Fruit fly (Drosophila melanogaster) S2 (cell line): ENCODE measurements around the gene CG13856.
A peak's percentile ranks its signal among the peaks of the same experiment; 100 is the strongest.

Experiments
- CG8478 ChIP-seq: fragments of >200 bp; optimal IDR thresholded peaks from 2 replicates; lab custom pipeline; 2018
- CTCF ChIP-seq, 2 experiments: fragments of >200 bp; optimal IDR thresholded peaks; 2 replicates each; lab custom pipeline; 2018

CG13856 gene

dm6 chr3R:22402355-22402754, at the start of gene CG13856:
Gene CG13856, plus strand, starts transcription at chr3R:22402655.
- TF ChIP-seq CTCF (optimal IDR thresholded peaks at IDR 0.05; lab: Kevin White, UChicago), result no peak
- TF ChIP-seq CG8478, result no peak

dm6 chr3R:22356464-22357410, 45.7 kb upstream of the CG13856 start, which contains the start of gene Sar1:
Gene Sar1, plus strand, starts transcription at chr3R:22356685.
- TF ChIP-seq CTCF (optimal IDR thresholded peaks at IDR 0.05; lab: Kevin White, UChicago) (peak; percentile 72 to 77), CG8478 (no peak)

DNA sequence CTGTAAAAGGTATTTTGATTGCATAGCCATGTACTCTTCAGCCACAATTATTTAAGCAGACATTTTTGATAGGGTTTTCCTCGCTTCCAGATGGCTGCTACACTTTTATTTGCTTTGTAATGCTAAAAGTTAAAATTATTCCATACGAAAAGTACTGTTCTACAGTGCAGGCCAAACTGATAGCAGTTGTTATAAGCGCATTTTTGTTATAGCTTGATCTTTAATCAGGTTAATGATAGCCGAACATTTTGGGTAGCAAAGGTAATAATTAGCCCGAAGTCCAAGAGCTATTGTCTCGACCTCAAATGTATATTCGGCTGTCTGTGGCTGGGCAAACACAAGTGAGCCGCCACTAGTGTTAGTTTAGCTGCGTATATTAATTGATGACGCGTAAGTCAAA, 44.5 kb upstream of the CG13856 start:
- no peak for TF ChIP-seq CTCF (optimal IDR thresholded peaks at IDR 0.05; lab: Kevin White, UChicago)

DNA sequence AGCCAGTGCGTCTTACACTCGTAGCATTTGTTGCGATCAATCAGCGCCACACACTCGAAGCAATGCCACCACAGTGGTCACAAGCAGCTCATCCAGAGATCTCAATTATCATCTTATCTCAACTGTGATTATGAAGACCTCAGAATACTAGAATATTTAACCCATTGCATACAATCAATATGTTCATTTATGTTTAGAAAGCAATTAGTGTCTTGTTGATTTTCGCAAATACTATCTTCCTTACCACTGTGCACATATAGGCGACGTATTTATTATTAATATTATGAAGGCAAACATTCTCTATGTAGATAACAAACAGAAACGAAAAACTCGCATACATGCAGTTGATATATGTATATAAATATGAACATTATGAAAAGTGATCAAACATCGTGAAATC, 43.6 kb upstream of the CG13856 start:
- TF ChIP-seq CG8478, result no peak
- TF ChIP-seq CTCF (optimal IDR thresholded peaks at IDR 0.05; lab: Kevin White, UChicago), result no peak

DNA sequence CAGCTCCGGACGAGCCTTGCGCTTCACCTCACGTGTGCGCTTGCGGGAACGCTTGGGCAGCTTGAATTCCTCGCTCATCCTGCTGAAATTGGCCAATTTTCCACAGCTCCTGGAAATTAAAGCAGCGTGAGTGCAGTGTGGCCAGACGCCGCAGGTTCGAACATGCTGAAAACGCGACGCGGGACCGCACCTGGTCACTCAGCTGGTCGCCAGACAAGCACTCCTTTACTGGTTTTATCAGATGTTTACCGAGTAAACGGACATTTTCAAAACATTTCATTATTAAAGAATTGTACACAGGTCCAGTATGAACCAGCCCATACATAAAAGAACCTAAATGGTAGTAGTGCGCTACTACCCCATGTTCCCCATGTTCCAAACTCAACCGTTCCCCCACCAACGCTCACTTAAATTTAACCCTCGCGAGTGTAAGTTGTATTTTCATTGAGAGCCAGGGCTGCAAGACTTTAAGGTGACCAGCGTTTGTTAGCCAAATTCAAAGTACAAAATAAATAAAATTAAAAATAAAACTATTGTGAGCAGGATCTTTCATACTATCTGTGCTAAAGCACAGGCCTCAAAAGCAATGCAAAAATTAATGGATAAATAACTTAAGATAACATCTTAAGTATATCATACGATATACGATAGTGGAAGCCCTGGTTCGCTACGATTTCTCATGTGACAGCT, 40.1 kb upstream of the CG13856 start, which contains the start of the genes JMJD6, CG7071 and Muted:
JMJD6 (minus strand) TSS at position 154 of the 690 bp plus-strand sequence.
CG7071 (plus strand) TSS at position 403 of the 690 bp plus-strand sequence.
Muted (plus strand) TSS at position 403 of the 690 bp plus-strand sequence.
- TF ChIP-seq CG8478 (no peak), CTCF (optimal IDR thresholded peaks at IDR 0.05; lab: Kevin White, UChicago) (peak in 1 of 2 experiments; percentile 32)

dm6 chr3R:22365660-22366195, 36.7 kb upstream of the CG13856 start, which contains the start of gene CG5382:
Gene CG5382, minus strand, starts transcription at chr3R:22365983.
- TF ChIP-seq CG8478 (no peak), CTCF (optimal IDR thresholded peaks at IDR 0.05; lab: Kevin White, UChicago) (no peak)

- TF ChIP-seq CG8478 (no peak), CTCF (optimal IDR thresholded peaks at IDR 0.05; lab: Kevin White, UChicago) (no peak)
Observed at dm6 chr3R:22367126-22368076, 35.1 kb upstream of the CG13856 start, which contains the start of the genes Polr3F and PyK. Gene Polr3F, minus strand, starts transcription at chr3R:22367373. Gene PyK, plus strand, starts transcription at chr3R:22367536.

dm6 chr3R:22368077-22368776, 34.2 kb upstream of the CG13856 start:
- TF ChIP-seq CTCF (optimal IDR thresholded peaks at IDR 0.05; lab: Kevin White, UChicago) (no peak), CG8478 (no peak)

- TF ChIP-seq CTCF (optimal IDR thresholded peaks at IDR 0.05; lab: Kevin White, UChicago) (no peak), CG8478 (no peak)
Observed at dm6 chr3R:22368777-22369214, 33.7 kb upstream of the CG13856 start.

DNA sequence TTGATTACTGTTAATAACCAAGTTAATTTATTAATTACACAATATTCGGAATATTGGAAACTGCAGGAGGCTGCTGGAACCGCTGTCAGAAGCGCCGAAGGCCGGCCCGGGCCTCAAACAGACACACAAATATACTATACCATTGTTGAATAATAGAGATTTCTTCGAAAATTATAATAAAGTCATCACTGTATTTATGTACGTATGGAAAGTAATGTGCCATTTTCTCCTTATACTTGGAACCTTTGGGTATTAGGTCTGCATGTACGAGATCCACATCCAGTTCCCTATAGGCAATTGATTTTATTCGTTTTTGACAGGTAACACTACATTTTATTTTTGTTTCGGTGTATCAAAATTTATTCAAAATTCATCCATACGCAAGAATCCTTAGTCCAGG, 29.9 kb upstream of the CG13856 start, which contains the start of gene CG7069:
CG7069 (plus strand) TSS at position 301 of the 400 bp plus-strand sequence.
- TF ChIP-seq CG8478, result no peak

DNA sequence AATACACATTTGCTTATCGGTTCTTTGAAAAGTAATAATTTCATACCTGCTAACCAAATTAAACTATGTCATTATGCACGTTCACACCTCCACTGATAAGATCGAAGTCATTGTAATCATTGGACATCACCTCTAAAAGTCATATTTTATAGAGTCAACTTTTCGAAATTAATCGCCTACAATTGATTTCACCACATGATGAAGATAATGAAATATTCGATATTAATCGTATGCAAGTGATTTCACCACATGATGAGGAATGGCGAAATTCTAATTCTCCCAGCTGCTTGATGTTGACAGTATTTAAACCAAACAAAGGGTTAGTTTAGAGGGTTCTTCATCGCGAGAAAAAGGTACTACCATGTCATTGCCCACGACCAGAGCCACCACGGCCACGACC, 26.8 kb upstream of the CG13856 start, which contains the start of gene CG18596:
CG18596 (plus strand) TSS at position 250 of the 400 bp plus-strand sequence.
- TF ChIP-seq CTCF (optimal IDR thresholded peaks at IDR 0.05; lab: Kevin White, UChicago) (no peak), CG8478 (no peak)

DNA sequence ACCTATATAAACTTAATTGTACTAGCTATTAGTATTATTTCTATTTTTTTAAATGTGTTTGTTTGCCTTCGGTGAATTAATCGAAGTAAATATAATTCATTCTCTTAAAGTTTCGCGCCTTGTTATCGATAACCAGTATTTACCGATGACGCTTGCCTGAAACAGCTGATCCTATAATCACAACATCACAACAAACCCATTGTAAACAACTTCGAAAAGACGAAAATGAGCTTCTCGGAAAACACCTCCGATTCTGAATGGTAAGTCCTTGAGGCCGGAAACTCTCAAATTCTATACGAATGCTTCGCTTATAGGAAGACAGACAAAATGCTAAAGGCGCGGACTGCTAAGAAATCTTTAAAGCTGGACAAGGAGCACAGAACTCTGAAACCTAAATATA, 22.5 kb upstream of the CG13856 start, which contains the start of gene CG34149:
CG34149 (plus strand) TSS at position 187 of the 400 bp plus-strand sequence.
- TF ChIP-seq CG8478 (no peak), CTCF (optimal IDR thresholded peaks at IDR 0.05; lab: Kevin White, UChicago) (no peak)

DNA sequence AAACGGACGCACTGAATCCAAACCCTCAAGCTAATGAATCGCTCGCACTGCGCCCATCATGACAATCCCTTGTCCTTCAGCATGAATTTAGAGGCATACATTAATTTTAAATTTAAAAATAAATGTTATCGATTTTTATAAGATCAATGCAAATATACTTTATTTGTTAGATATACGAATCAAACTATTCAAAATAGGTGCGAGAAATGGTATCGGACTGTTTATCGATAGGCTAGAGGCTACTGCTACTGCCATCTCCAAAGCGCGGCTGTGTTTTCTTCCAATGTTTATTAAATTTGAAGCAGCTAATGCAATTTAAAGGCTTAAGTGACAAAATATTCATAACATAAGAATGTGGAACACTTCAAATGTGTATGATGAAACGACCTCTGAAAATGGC, 21.4 kb upstream of the CG13856 start, which contains the start of gene CG43342:
CG43342 (plus strand) TSS at position 264 of the 400 bp plus-strand sequence.
- TF ChIP-seq CTCF (optimal IDR thresholded peaks at IDR 0.05; lab: Kevin White, UChicago) (no peak), CG8478 (no peak)
